Worm (Caenorhabditis elegans): ENCODE measurements around the gene F59E12.1.

F59E12.1 gene

ce11 chrII:5688959-5689358 is 34.6 kb downstream of the F59E12.1 start, which contains the start of gene C25H3.11:
TSS of gene C25H3.11 (minus strand) at chrII:5689040.
- TF ChIP-seq nhr-76 (tag; optimal IDR thresholded peaks at IDR 0.05) (no peak), mep-1 (tag; optimal IDR thresholded peaks at IDR 0.05) (peak; percentile 6), sem-2 (GFP tag; optimal IDR thresholded peaks at IDR 0.05) (no peak), elt-3 (tag; optimal IDR thresholded peaks at IDR 0.05) (no peak), flh-1 (GFP tag; optimal IDR thresholded peaks at IDR 0.05) (no peak), M03D4.4 (tag; optimal IDR thresholded peaks at IDR 0.05) (peak; percentile 8), nhr-2 (tag; optimal IDR thresholded peaks at IDR 0.05) (peak; percentile 12), unc-120 (tag; optimal IDR thresholded peaks at IDR 0.05; ENCODE audit: poor library complexity, severe bottlenecking) (no peak)

ce11 chrII:5691216-5691771 is 37.0 kb downstream of the F59E12.1 start, which contains the start of the genes ndub-5 and eif-2D:
TSS of gene ndub-5 (minus strand) at chrII:5691353.
TSS of gene eif-2D (plus strand) at chrII:5691721.
- TF ChIP-seq lsy-2 (tag; optimal IDR thresholded peaks at IDR 0.05) (peak; percentile 2), ceh-83 (GFP tag; optimal IDR thresholded peaks at IDR 0.05) (no peak), nhr-237 (tag; optimal IDR thresholded peaks at IDR 0.05) (no peak), unc-62 (GFP tag; optimal IDR thresholded peaks at IDR 0.05) (no peak), ceh-39 (tag; optimal IDR thresholded peaks at IDR 0.05) (no peak), nhr-76 (tag; optimal IDR thresholded peaks at IDR 0.05) (no peak), mep-1 (tag; optimal IDR thresholded peaks at IDR 0.05) (peak; percentile 37), ceh-43 (GFP tag; optimal IDR thresholded peaks at IDR 0.05) (no peak), blmp-1 (tag; optimal IDR thresholded peaks at IDR 0.05) (no peak)

ce11 chrII:5693893-5694292 is 39.6 kb downstream of the F59E12.1 start, which contains the start of gene C25H3.3:
TSS of gene C25H3.3 (plus strand) at chrII:5694193.
- TF ChIP-seq flh-1 (GFP tag; optimal IDR thresholded peaks at IDR 0.05), result no peak
- no peak for TF ChIP-seq bed-3 (GFP tag; optimal IDR thresholded peaks at IDR 0.05)
- TF ChIP-seq nhr-76 (tag; optimal IDR thresholded peaks at IDR 0.05), result no peak
- no peak for TF ChIP-seq lin-32 (GFP tag; optimal IDR thresholded peaks at IDR 0.05)
- no peak for TF ChIP-seq blmp-1 (tag; optimal IDR thresholded peaks at IDR 0.05)
- TF ChIP-seq unc-62 (GFP tag; optimal IDR thresholded peaks at IDR 0.05), result no peak
- TF ChIP-seq mep-1 (tag; optimal IDR thresholded peaks at IDR 0.05), result no peak
- TF ChIP-seq zip-8 (tag; optimal IDR thresholded peaks at IDR 0.05), result no peak
- TF ChIP-seq nhr-237 (tag; optimal IDR thresholded peaks at IDR 0.05), result no peak
- TF ChIP-seq mab-5 (tag; optimal IDR thresholded peaks at IDR 0.05), result no peak
- TF ChIP-seq mls-2 (tag; optimal IDR thresholded peaks at IDR 0.05), result no peak
- TF ChIP-seq snpc-4 (tag; optimal IDR thresholded peaks at IDR 0.05), result no peak
- no peak for TF ChIP-seq nhr-28 (tag; optimal IDR thresholded peaks at IDR 0.05)
- no peak for TF ChIP-seq lin-13 (tag; optimal IDR thresholded peaks at IDR 0.05)
- no peak for TF ChIP-seq lsy-2 (tag; optimal IDR thresholded peaks at IDR 0.05)
- TF ChIP-seq ces-1 (GFP tag; optimal IDR thresholded peaks at IDR 0.05), result no peak
- TF ChIP-seq unc-120 (tag; optimal IDR thresholded peaks at IDR 0.05; ENCODE audit: poor library complexity, severe bottlenecking), result no peak
- no peak for TF ChIP-seq M03D4.4 (tag; optimal IDR thresholded peaks at IDR 0.05)

ce11 chrII:5694798-5695197 is 40.5 kb downstream of the F59E12.1 start, which contains the start of gene C25H3.14:
TSS of gene C25H3.14 (plus strand) at chrII:5695098.
- TF ChIP-seq zip-8 (tag; optimal IDR thresholded peaks at IDR 0.05) (no peak), lin-13 (tag; optimal IDR thresholded peaks at IDR 0.05) (no peak), mls-2 (tag; optimal IDR thresholded peaks at IDR 0.05) (no peak)

ce11 chrII:5696218-5696617 is 41.9 kb downstream of the F59E12.1 start:
- TF ChIP-seq unc-62 (GFP tag; optimal IDR thresholded peaks at IDR 0.05) (no peak), ceh-39 (tag; optimal IDR thresholded peaks at IDR 0.05) (no peak), nhr-76 (tag; optimal IDR thresholded peaks at IDR 0.05) (no peak), ceh-43 (GFP tag; optimal IDR thresholded peaks at IDR 0.05) (no peak), lin-32 (GFP tag; optimal IDR thresholded peaks at IDR 0.05) (no peak), elt-1 (tag; optimal IDR thresholded peaks at IDR 0.05; ENCODE audit: borderline replicate concordance, insufficient read depth) (no peak), mab-5 (tag; optimal IDR thresholded peaks at IDR 0.05) (no peak), nhr-237 (tag; optimal IDR thresholded peaks at IDR 0.05) (no peak), sptf-1 (tag; optimal IDR thresholded peaks at IDR 0.05) (no peak), flh-1 (GFP tag; optimal IDR thresholded peaks at IDR 0.05) (no peak)

- TF ChIP-seq blmp-1 (tag; optimal IDR thresholded peaks at IDR 0.05), result no peak
- TF ChIP-seq cnd-1 (tag; optimal IDR thresholded peaks at IDR 0.05), result no peak
- TF ChIP-seq mls-2 (tag; optimal IDR thresholded peaks at IDR 0.05), result no peak
- no peak for TF ChIP-seq zip-8 (tag; optimal IDR thresholded peaks at IDR 0.05)
- no peak for TF ChIP-seq lsy-2 (tag; optimal IDR thresholded peaks at IDR 0.05)
- no peak for TF ChIP-seq unc-120 (tag; optimal IDR thresholded peaks at IDR 0.05; ENCODE audit: poor library complexity, severe bottlenecking)
- no peak for TF ChIP-seq ceh-39 (tag; optimal IDR thresholded peaks at IDR 0.05)
- TF ChIP-seq sptf-1 (tag; optimal IDR thresholded peaks at IDR 0.05), result no peak
- TF ChIP-seq pha-4 (tag; optimal IDR thresholded peaks at IDR 0.05), result no peak
- no peak for TF ChIP-seq sem-2 (GFP tag; optimal IDR thresholded peaks at IDR 0.05)
- no peak for TF ChIP-seq mep-1 (tag; optimal IDR thresholded peaks at IDR 0.05)
- no peak for TF ChIP-seq ztf-11 (tag; optimal IDR thresholded peaks at IDR 0.05)
- TF ChIP-seq drap-1 (GFP tag; optimal IDR thresholded peaks at IDR 0.05), result no peak
- no peak for TF ChIP-seq M03D4.4 (tag; optimal IDR thresholded peaks at IDR 0.05)
- no peak for TF ChIP-seq nhr-12 (tag; optimal IDR thresholded peaks at IDR 0.05)
- TF ChIP-seq unc-39 (tag; optimal IDR thresholded peaks at IDR 0.05), result no peak
Observed at ce11 chrII:5697338-5697737, 43.0 kb downstream of the F59E12.1 start.
